Worm (Caenorhabditis elegans) whole organism, L1 larva: ENCODE measurements around the gene appg-2.

Experiments
- C34B4.2 ChIP-seq: sonication (generic microtip); optimal IDR thresholded peaks from 2 replicates; lab custom pipeline; 2017; ENCODE audit warnings: mild to moderate bottlenecking, missing genetic modification characterization, missing compliant biosample characterization
- aha-1 ChIP-seq: fragments of 150-350 bp; optimal IDR thresholded peaks from 2 replicates; lab custom pipeline; 2014; ENCODE audit warnings: missing biosample characterization, missing genetic modification characterization
- ama-1 ChIP-seq: fragments of 150-350 bp; optimal IDR thresholded peaks from 2 replicates; lab custom pipeline; 2014
- dpl-1 ChIP-seq, 3 experiments: fragments of 150-350 bp in 2 of 3; sonication (generic microtip) in 1 of 3; optimal IDR thresholded peaks; 2 replicates each; lab custom pipeline; 2014 to 2017; ENCODE audit warnings: missing biosample characterization in 3 of 3, missing genetic modification characterization in 3 of 3, missing genetic modification reagents in 3 of 3
- efl-3 ChIP-seq: fragments of 200-800 bp; sonication (Bioruptor generic); optimal IDR thresholded peaks from 2 replicates; lab custom pipeline; 2018; ENCODE audit warnings: mild to moderate bottlenecking, missing genetic modification characterization, missing compliant biosample characterization
- egl-27 ChIP-seq, 2 experiments: fragments of 150-350 bp in 1 of 2; sonication (generic microtip); optimal IDR thresholded peaks; 3 replicates each; lab custom pipeline; 2017 to 2018; ENCODE audit warnings: missing biosample characterization in 2 of 2, missing genetic modification characterization in 2 of 2, missing genetic modification reagents in 2 of 2
- lin-14 ChIP-seq: fragments of 200-800 bp; sonication (Bioruptor generic); optimal IDR thresholded peaks from 2 replicates; lab custom pipeline; 2018; ENCODE audit warnings: mild to moderate bottlenecking, missing genetic modification characterization, moderate library complexity, missing compliant biosample characterization
- lir-3 ChIP-seq: sonication (generic microtip); optimal IDR thresholded peaks from 2 replicates; lab custom pipeline; 2016; ENCODE audit warnings: mild to moderate bottlenecking, missing genetic modification characterization, moderate library complexity, missing compliant biosample characterization; ENCODE audit not compliant: poor library complexity
- mep-1 ChIP-seq: fragments of 150-350 bp; optimal IDR thresholded peaks from 2 replicates; lab custom pipeline; 2014; ENCODE audit warnings: missing biosample characterization, missing genetic modification characterization
- nhr-71 ChIP-seq: sonication (generic microtip); optimal IDR thresholded peaks from 2 replicates; lab custom pipeline; 2016; ENCODE audit warnings: mild to moderate bottlenecking, missing genetic modification characterization, moderate library complexity, missing compliant biosample characterization

DNA sequence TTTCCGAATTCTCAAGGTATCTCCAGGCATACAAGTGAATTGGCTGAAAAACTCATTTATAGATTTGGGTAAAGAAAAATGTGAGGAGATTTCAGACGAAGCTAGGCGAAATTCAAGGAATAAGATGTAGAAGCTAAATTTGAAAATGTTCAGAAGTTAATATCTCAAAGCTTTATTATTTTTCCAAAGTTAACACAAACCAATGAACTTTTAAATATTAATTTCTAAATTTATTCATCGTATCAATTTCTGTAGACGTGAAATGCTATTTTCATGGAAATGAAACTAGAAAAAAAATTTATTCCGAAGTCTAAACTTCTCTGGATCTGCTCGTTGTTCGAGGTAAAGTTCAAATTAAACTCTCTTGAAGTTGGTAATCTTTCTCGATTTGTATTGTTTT is 44.4 kb downstream of the appg-2 start, which contains the start of gene agxt-1:
- no peak for TF ChIP-seq dpl-1 (GFP tag; optimal IDR thresholded peaks at IDR 0.05; lab: Kevin White, UChicago)
- no peak for TF ChIP-seq lir-3 (tag; lab: Kevin White, UChicago)
- no peak for TF ChIP-seq efl-3 (GFP tag; lab: Kevin White, UChicago)
- TF ChIP-seq mep-1 (tag; lab: Kevin White, UChicago), result no peak
- TF ChIP-seq egl-27 (tag; optimal IDR thresholded peaks at IDR 0.05; lab: Kevin White, UChicago), result no peak
- no peak for TF ChIP-seq aha-1
- no peak for TF ChIP-seq C34B4.2 (tag; lab: Kevin White, UChicago)
- no peak for TF ChIP-seq nhr-71 (tag; lab: Kevin White, UChicago)
- no peak for TF ChIP-seq lin-14 (GFP tag; lab: Kevin White, UChicago)
- no peak for TF ChIP-seq ama-1
